Worm (Caenorhabditis elegans): ENCODE measurements around the gene cdk-1.

DNA sequence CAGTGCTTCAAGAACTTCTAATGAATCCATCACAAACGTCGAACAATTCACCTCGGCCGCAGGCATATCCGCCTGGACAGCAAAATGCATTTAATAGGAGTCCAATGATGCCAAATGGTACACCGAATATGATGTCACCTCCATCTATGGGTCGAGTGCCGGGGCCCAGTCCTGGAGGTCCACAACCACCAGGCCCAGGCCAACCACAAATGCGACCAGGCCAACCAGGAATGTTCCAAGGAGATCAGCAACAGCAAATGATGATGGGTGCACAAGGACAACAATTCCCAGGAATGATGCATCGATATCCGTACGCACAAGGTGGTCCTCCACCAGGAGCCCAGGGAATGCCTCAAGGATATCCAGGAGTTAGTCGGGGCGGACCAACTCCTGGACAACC lies 19.8 kb downstream of the cdk-1 start:
- no peak for TF ChIP-seq him-1 (tag; optimal IDR thresholded peaks at IDR 0.05)
- no peak for TF ChIP-seq W03F9.2 (tag; optimal IDR thresholded peaks at IDR 0.05)
